Worm (Caenorhabditis elegans) whole organism, L1 larva: ENCODE data around the gene Y77E11A.8.

Experiments used
- C16A3.4 ChIP-seq: fragments of 150-350 bp; optimal IDR thresholded peaks from 2 replicates; lab custom pipeline; 2014; ENCODE audit warnings: missing biosample characterization, missing genetic modification characterization
- F16B12.6 ChIP-seq: fragments of 150-350 bp; optimal IDR thresholded peaks from 2 replicates; lab custom pipeline; 2014; ENCODE audit warnings: missing biosample characterization, missing genetic modification characterization
- aha-1 ChIP-seq: fragments of 150-350 bp; optimal IDR thresholded peaks from 2 replicates; lab custom pipeline; 2014; ENCODE audit warnings: missing biosample characterization, missing genetic modification characterization
- aly-2 ChIP-seq: fragments of 150-350 bp; optimal IDR thresholded peaks from 2 replicates; lab custom pipeline; 2014; ENCODE audit warnings: missing biosample characterization, missing genetic modification characterization
- blmp-1 ChIP-seq: fragments of 150-350 bp; optimal IDR thresholded peaks from 2 replicates; lab custom pipeline; 2014; ENCODE audit warnings: missing biosample characterization, missing genetic modification characterization
- ceh-8 ChIP-seq: fragments of 200-800 bp; sonication (Bioruptor generic); optimal IDR thresholded peaks from 2 replicates; lab custom pipeline; 2018; ENCODE audit warnings: mild to moderate bottlenecking, missing genetic modification characterization, moderate library complexity, missing compliant biosample characterization
- ceh-82 ChIP-seq, 3 experiments: fragments of 150-350 bp in 1 of 3; sonication (generic microtip) in 2 of 3; optimal IDR thresholded peaks; 2 replicates each; lab custom pipeline; 2014 to 2017; ENCODE audit warnings: missing biosample characterization in 3 of 3, missing genetic modification characterization in 3 of 3
- ceh-90 ChIP-seq: sonication (generic microtip); optimal IDR thresholded peaks from 2 replicates; lab custom pipeline; 2016; ENCODE audit warnings: missing genetic modification characterization, missing compliant biosample characterization
- ces-1 ChIP-seq: fragments of 150-350 bp; optimal IDR thresholded peaks from 2 replicates; lab custom pipeline; 2014; ENCODE audit warnings: missing biosample characterization, missing genetic modification reagents, missing genetic modification characterization
- dpl-1 ChIP-seq, 3 experiments: fragments of 150-350 bp in 2 of 3; sonication (generic microtip) in 1 of 3; optimal IDR thresholded peaks; 2 replicates each; lab custom pipeline; 2014 to 2017; ENCODE audit warnings: missing biosample characterization in 3 of 3, missing genetic modification characterization in 3 of 3, missing genetic modification reagents in 3 of 3
- efl-1 ChIP-seq, 4 experiments: fragments of 150-350 bp; optimal IDR thresholded peaks in 3 of 4; peaks in 1 of 4; 1 replicate in 1 of 4; 2 replicates in 3 of 4; lab custom pipeline; 2014; ENCODE audit warnings: missing biosample characterization in 2 of 4, missing genetic modification characterization in 2 of 4, missing genetic modification reagents in 2 of 4
- egl-13 ChIP-seq: sonication (generic microtip); optimal IDR thresholded peaks from 2 replicates; lab custom pipeline; 2016; ENCODE audit warnings: missing genotype, missing genetic modification reagents, missing genetic modification characterization, missing compliant biosample characterization
- elt-2 ChIP-seq: sonication (generic microtip); optimal IDR thresholded peaks from 2 replicates; lab custom pipeline; 2016; ENCODE audit warnings: missing genetic modification characterization, mild to moderate bottlenecking, inconsistent platforms, missing compliant biosample characterization, missing genetic modification reagents
- elt-3 ChIP-seq, 6 experiments: fragments of 150-350 bp in 1 of 6; sonication (generic microtip); optimal IDR thresholded peaks; 2 replicates each; lab custom pipeline; 2017 to 2018; ENCODE audit warnings: missing biosample characterization in 6 of 6, missing genetic modification characterization in 6 of 6, inconsistent platforms in 1 of 6
- ets-5 ChIP-seq: fragments of 200-800 bp; sonication (Bioruptor generic); IDR thresholded peaks from 2 replicates; pipeline ENCODE4 v1.3.6; 2022; ENCODE audit warnings: missing genetic modification characterization, missing compliant biosample characterization
- fkh-10 ChIP-seq: sonication (generic microtip); optimal IDR thresholded peaks from 2 replicates; lab custom pipeline; 2017; ENCODE audit warnings: missing biosample characterization, missing genetic modification reagents, missing genetic modification characterization
- fkh-4 ChIP-seq: sonication (generic microtip); optimal IDR thresholded peaks from 2 replicates; lab custom pipeline; 2016; ENCODE audit warnings: missing compliant biosample characterization, missing genetic modification characterization, borderline replicate concordance
- grh-1 ChIP-seq: fragments of 200-800 bp; sonication (Bioruptor generic); IDR thresholded peaks from 2 replicates; pipeline ENCODE4 v1.3.6; 2022; ENCODE audit warnings: missing genetic modification reagents, missing genetic modification characterization, missing compliant biosample characterization
- hlh-17 ChIP-seq: fragments of 200-800 bp; sonication (Bioruptor generic); optimal IDR thresholded peaks from 2 replicates; lab custom pipeline; 2018; ENCODE audit warnings: missing genetic modification characterization, mild to moderate bottlenecking, missing compliant biosample characterization, moderate library complexity, borderline replicate concordance
- hlh-4 ChIP-seq: sonication (generic microtip); optimal IDR thresholded peaks from 2 replicates; lab custom pipeline; 2016; ENCODE audit warnings: mild to moderate bottlenecking, missing genetic modification characterization, missing compliant biosample characterization
- irx-1 ChIP-seq: sonication (generic microtip); optimal IDR thresholded peaks from 2 replicates; lab custom pipeline; 2016; ENCODE audit warnings: missing genetic modification characterization, missing compliant biosample characterization
- jun-1 ChIP-seq: fragments of 150-350 bp; optimal IDR thresholded peaks from 2 replicates; lab custom pipeline; 2014; ENCODE audit warnings: missing biosample characterization, missing genetic modification reagents, missing genetic modification characterization
- lin-13 ChIP-seq: fragments of 150-350 bp; optimal IDR thresholded peaks from 2 replicates; lab custom pipeline; 2014; ENCODE audit warnings: missing biosample characterization, missing genetic modification reagents, missing genetic modification characterization
- lin-14 ChIP-seq: fragments of 200-800 bp; sonication (Bioruptor generic); optimal IDR thresholded peaks from 2 replicates; lab custom pipeline; 2018; ENCODE audit warnings: mild to moderate bottlenecking, missing genetic modification characterization, moderate library complexity, missing compliant biosample characterization
- lin-15B ChIP-seq: fragments of 150-350 bp; sonication (generic microtip); optimal IDR thresholded peaks from 3 replicates; lab custom pipeline; 2014; ENCODE audit warnings: missing biosample characterization, missing genetic modification characterization
- lin-35 ChIP-seq, 2 experiments: fragments of 150-350 bp; optimal IDR thresholded peaks; 2 replicates each; lab custom pipeline; 2014; ENCODE audit warnings: missing biosample characterization in 2 of 2, missing genetic modification characterization in 2 of 2, missing genetic modification reagents in 2 of 2
- lir-3 ChIP-seq: sonication (generic microtip); optimal IDR thresholded peaks from 2 replicates; lab custom pipeline; 2016; ENCODE audit warnings: mild to moderate bottlenecking, missing genetic modification characterization, moderate library complexity, missing compliant biosample characterization; ENCODE audit not compliant: poor library complexity
- lsy-2 ChIP-seq, 2 experiments: fragments of 150-350 bp; optimal IDR thresholded peaks; 2 replicates each; lab custom pipeline; 2014; ENCODE audit warnings: missing biosample characterization in 2 of 2, missing genetic modification characterization in 2 of 2
- mdl-1 ChIP-seq, 2 experiments: fragments of 150-350 bp; optimal IDR thresholded peaks; 2 replicates each; lab custom pipeline; 2014 to 2017; ENCODE audit warnings: missing biosample characterization in 2 of 2, missing genetic modification characterization in 2 of 2, inconsistent platforms in 1 of 2
- mef-2 ChIP-seq: fragments of 150-350 bp; optimal IDR thresholded peaks from 2 replicates; lab custom pipeline; 2014; ENCODE audit warnings: missing biosample characterization, missing genetic modification characterization
- mep-1 ChIP-seq: fragments of 150-350 bp; optimal IDR thresholded peaks from 2 replicates; lab custom pipeline; 2014; ENCODE audit warnings: missing biosample characterization, missing genetic modification characterization
- nhr-11 ChIP-seq: fragments of 150-350 bp; optimal IDR thresholded peaks from 2 replicates; lab custom pipeline; 2014; ENCODE audit warnings: missing biosample characterization, missing genetic modification characterization
- nhr-19 ChIP-seq: fragments of 200-800 bp; sonication (Bioruptor generic); conservative IDR thresholded peaks from 2 replicates; pipeline ENCODE4 v1.3.6; 2022; ENCODE audit warnings: missing genetic modification characterization, missing compliant biosample characterization
- nhr-20 ChIP-seq: sonication (generic microtip); optimal IDR thresholded peaks from 2 replicates; lab custom pipeline; 2016; ENCODE audit warnings: mild to moderate bottlenecking, missing genetic modification characterization, missing compliant biosample characterization
- nhr-28 ChIP-seq: fragments of 150-350 bp; optimal IDR thresholded peaks from 2 replicates; lab custom pipeline; 2014; ENCODE audit warnings: missing biosample characterization, missing genetic modification characterization
- nhr-71 ChIP-seq: sonication (generic microtip); optimal IDR thresholded peaks from 2 replicates; lab custom pipeline; 2016; ENCODE audit warnings: mild to moderate bottlenecking, missing genetic modification characterization, moderate library complexity, missing compliant biosample characterization
- nhr-85 ChIP-seq: sonication (generic microtip); peaks from one replicate; lab custom pipeline; 2016; ENCODE audit warnings: missing genetic modification characterization, inconsistent platforms, missing compliant biosample characterization
- nhr-90 ChIP-seq: sonication (generic microtip); optimal IDR thresholded peaks from 2 replicates; lab custom pipeline; 2016; ENCODE audit warnings: mild to moderate bottlenecking, missing genetic modification characterization, missing compliant biosample characterization; ENCODE audit not compliant: poor library complexity
- rnt-1 ChIP-seq: sonication (generic microtip); optimal IDR thresholded peaks from 2 replicates; lab custom pipeline; 2016; ENCODE audit warnings: mild to moderate bottlenecking, missing genetic modification characterization, moderate library complexity, missing compliant biosample characterization
- skn-1 ChIP-seq: fragments of 150-350 bp; optimal IDR thresholded peaks from 2 replicates; lab custom pipeline; 2014; ENCODE audit warnings: missing biosample characterization, missing genetic modification characterization
- snu-23 ChIP-seq: sonication (generic microtip); optimal IDR thresholded peaks from 2 replicates; lab custom pipeline; 2016; ENCODE audit warnings: missing genetic modification characterization, missing compliant biosample characterization
- sox-4 ChIP-seq: sonication (generic microtip); optimal IDR thresholded peaks from 2 replicates; lab custom pipeline; 2016; ENCODE audit warnings: missing genetic modification characterization, missing compliant biosample characterization
- swsn-7 ChIP-seq: sonication (generic microtip); optimal IDR thresholded peaks from 2 replicates; lab custom pipeline; 2016; ENCODE audit warnings: missing genetic modification characterization, missing compliant biosample characterization
- tbx-2 ChIP-seq: sonication (generic microtip); optimal IDR thresholded peaks from 2 replicates; lab custom pipeline; 2016; ENCODE audit warnings: missing genetic modification characterization, missing compliant biosample characterization
- unc-130 ChIP-seq: fragments of 150-350 bp; optimal IDR thresholded peaks from 2 replicates; lab custom pipeline; 2017; ENCODE audit warnings: missing biosample characterization, missing genetic modification characterization, inconsistent platforms
- unc-62 ChIP-seq: fragments of 150-350 bp; optimal IDR thresholded peaks from 2 replicates; lab custom pipeline; 2014; ENCODE audit warnings: missing biosample characterization, missing genetic modification reagents, missing genetic modification characterization
- unc-86 ChIP-seq: sonication (generic microtip); optimal IDR thresholded peaks from 2 replicates; lab custom pipeline; 2016; ENCODE audit warnings: missing genetic modification characterization, missing compliant biosample characterization
- xbp-1 ChIP-seq: sonication (generic microtip); optimal IDR thresholded peaks from 2 replicates; lab custom pipeline; 2016; ENCODE audit warnings: missing genetic modification characterization, missing compliant biosample characterization
- ztf-4 ChIP-seq: fragments of 150-350 bp; optimal IDR thresholded peaks from 2 replicates; lab custom pipeline; 2014; ENCODE audit warnings: missing biosample characterization, missing genetic modification characterization

Gene Y77E11A.8

ce11 chrIV:1455006-1455405 is 30.1 kb upstream of the Y77E11A.8 start (continued):
- TF ChIP-seq ces-1 (GFP tag; lab: Kevin White, UChicago) (no peak), elt-2 (tag; lab: Kevin White, UChicago) (peak; percentile 63), skn-1 (peak; percentile 80), lin-35 (GFP tag; optimal IDR thresholded peaks at IDR 0.05; lab: Kevin White, UChicago) (peak; percentile 16 to 35), grh-1 (GFP tag; lab: Robert Waterston, UW) (no peak), mef-2 (no peak), ceh-90 (tag; lab: Kevin White, UChicago) (no peak), F16B12.6 (tag; lab: Kevin White, UChicago) (no peak), swsn-7 (tag; lab: Kevin White, UChicago) (no peak), egl-13 (tag; lab: Kevin White, UChicago) (no peak), blmp-1 (no peak), nhr-20 (tag; lab: Kevin White, UChicago) (no peak), hlh-4 (tag; lab: Kevin White, UChicago) (no peak), unc-62 (no peak), snu-23 (GFP tag; lab: Kevin White, UChicago) (no peak), xbp-1 (no peak), lin-15B (no peak), fkh-10 (GFP tag; lab: Kevin White, UChicago) (no peak), nhr-11 (no peak), ets-5 (GFP tag; lab: Robert Waterston, UW) (no peak), ceh-82 (tag; optimal IDR thresholded peaks at IDR 0.05; lab: Kevin White, UChicago) (no peak), ceh-8 (no peak), fkh-4 (tag; lab: Kevin White, UChicago) (no peak), sox-4 (tag; lab: Kevin White, UChicago) (no peak), C16A3.4 (tag; lab: Kevin White, UChicago) (no peak), rnt-1 (no peak), lin-14 (GFP tag; lab: Kevin White, UChicago) (no peak), mdl-1 (tag; optimal IDR thresholded peaks at IDR 0.05; lab: Kevin White, UChicago) (peak in 1 of 2 experiments; percentile 39), jun-1 (tag; lab: Kevin White, UChicago) (no peak), lir-3 (tag; lab: Kevin White, UChicago) (no peak), unc-86 (tag; lab: Kevin White, UChicago) (peak; percentile 1), aha-1 (tag; lab: Kevin White, UChicago) (no peak), ztf-4 (no peak)
- TF ChIP-seq, all 84 proteins: peak for 9

ce11 chrIV:1454194-1454593 is 29.3 kb upstream of the Y77E11A.8 start:
- TF ChIP-seq lin-14 (GFP tag; lab: Kevin White, UChicago) (peak; percentile 58), nhr-19 (GFP tag; lab: Robert Waterston, UW) (peak; percentile 61), fkh-4 (tag; lab: Kevin White, UChicago) (no peak), hlh-17 (no peak), aly-2 (no peak), efl-1 (optimal IDR thresholded peaks at IDR 0.05; lab: Kevin White, UChicago) (no peak), efl-1 (GFP tag; optimal IDR thresholded peaks at IDR 0.05 in 1 of 2; lab: Kevin White, UChicago) (peak in 1 of 2 experiments; percentile 71), lsy-2 (tag; optimal IDR thresholded peaks at IDR 0.05; lab: Kevin White, UChicago) (peak in 1 of 2 experiments; percentile 26), irx-1 (no peak), blmp-1 (peak; percentile 47), elt-2 (tag; lab: Kevin White, UChicago) (peak; percentile 81), nhr-20 (tag; lab: Kevin White, UChicago) (peak; percentile 76), unc-130 (tag; lab: Kevin White, UChicago) (peak; percentile 28), mdl-1 (tag; optimal IDR thresholded peaks at IDR 0.05; lab: Kevin White, UChicago) (peak in 1 of 2 experiments; percentile 85), nhr-90 (tag; lab: Kevin White, UChicago) (peak; percentile 74), lin-35 (GFP tag; optimal IDR thresholded peaks at IDR 0.05; lab: Kevin White, UChicago) (peak in 1 of 2 experiments; percentile 76), tbx-2 (tag; lab: Kevin White, UChicago) (peak; percentile 40), lin-13 (GFP tag; lab: Kevin White, UChicago) (no peak), jun-1 (tag; lab: Kevin White, UChicago) (no peak), snu-23 (GFP tag; lab: Kevin White, UChicago) (peak; percentile 54), elt-3 (tag; optimal IDR thresholded peaks at IDR 0.05; lab: Kevin White, UChicago) (peak in 4 of 6 experiments; percentile 6 to 82 (median 75)), nhr-85 (tag; lab: Kevin White, UChicago) (peak; percentile 92), dpl-1 (GFP tag; optimal IDR thresholded peaks at IDR 0.05; lab: Kevin White, UChicago) (peak in 1 of 3 experiments; percentile 2), nhr-28 (tag; lab: Kevin White, UChicago) (no peak), mep-1 (peak; percentile 7), skn-1 (peak; percentile 24), nhr-71 (tag; lab: Kevin White, UChicago) (peak; percentile 72)
